Worm (Caenorhabditis elegans): ENCODE data around the gene M60.7.

DNA sequence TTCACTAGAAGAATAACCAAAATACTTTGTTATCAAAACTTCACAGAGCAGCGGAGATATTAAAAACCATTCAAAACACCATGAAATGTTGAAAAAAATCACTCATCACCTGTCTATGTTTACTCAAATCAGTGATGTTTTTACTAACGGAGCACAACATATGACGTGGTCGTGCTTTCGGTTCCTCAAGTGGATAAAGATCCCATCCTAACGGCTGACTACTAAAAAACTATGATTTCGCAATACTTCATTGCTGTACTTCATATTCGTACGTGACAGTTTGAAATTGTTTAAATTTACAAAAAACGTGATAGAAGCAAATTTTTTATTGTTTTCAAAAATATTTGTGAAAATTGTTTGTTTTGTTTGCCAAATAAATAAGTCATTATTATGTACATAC lies 3.3 kb downstream of the M60.7 start:
- TF ChIP-seq him-1 (tag; optimal IDR thresholded peaks at IDR 0.05) (no peak), dao-5 (tag; optimal IDR thresholded peaks at IDR 0.05) (no peak)

Measured in whole organism, L4/young adult.